Fruit fly (Drosophila melanogaster): ENCODE measurements around the gene msl-2.
A peak's percentile ranks its signal among the peaks of the same experiment; 100 is the strongest.

msl-2 gene

DNA sequence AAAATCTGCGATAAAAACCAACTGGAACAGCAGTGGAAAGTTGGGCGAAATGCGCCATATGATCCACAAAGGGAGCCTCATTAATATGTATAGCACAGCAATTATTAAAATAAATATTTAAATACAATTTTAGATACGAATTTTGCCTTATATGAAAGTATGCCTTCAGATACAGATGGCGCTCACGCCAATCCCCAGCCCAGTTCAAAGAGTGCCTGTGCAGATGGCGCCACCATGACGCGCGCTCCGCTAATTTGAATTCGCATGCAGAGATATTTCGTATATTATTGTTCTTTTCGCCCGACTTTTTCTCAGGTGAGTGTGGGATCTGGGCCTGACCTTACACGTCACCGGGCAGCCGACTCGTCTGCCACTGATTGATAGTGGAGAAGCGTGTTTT lies 6.3 kb upstream of the msl-2 start, which contains the start of gene Pgant4 (continued):
- TF ChIP-seq CG6854 (GFP tag; optimal IDR thresholded peaks at IDR 0.05) (no peak), CG17912 (GFP tag; optimal IDR thresholded peaks at IDR 0.05) (peak; percentile 73), Max (GFP tag; optimal IDR thresholded peaks at IDR 0.05) (no peak), bbx (GFP tag; IDR thresholded peaks at IDR 0.05; ENCODE audit: partially characterized antibody) (no peak), Hr39 (optimal IDR thresholded peaks at IDR 0.05) (no peak), CG15601 (tag; optimal IDR thresholded peaks at IDR 0.05) (no peak), wdn (GFP tag; IDR thresholded peaks at IDR 0.05) (0 out of 2 replicates have a peak, but pooled peaks have one; percentile 34), H2.0 (GFP tag; IDR thresholded peaks at IDR 0.05) (peak; percentile 36), CG3281 (GFP tag; optimal IDR thresholded peaks at IDR 0.05) (no peak), CG32767 (GFP tag; IDR thresholded peaks at IDR 0.05) (no peak), CG3407 (GFP tag; optimal IDR thresholded peaks at IDR 0.05) (no peak), D (optimal IDR thresholded peaks at IDR 0.05) (no peak), D (GFP tag; optimal IDR thresholded peaks at IDR 0.05) (peak; percentile 6), CG17829 (tag; optimal IDR thresholded peaks at IDR 0.05) (peak; percentile 74), Hr3 (GFP tag; optimal IDR thresholded peaks at IDR 0.05) (peak; percentile 57), otp (GFP tag; IDR thresholded peaks at IDR 0.05) (peak; percentile 54; the same call in 1 of the 3 replicates), ap (GFP tag; IDR thresholded peaks at IDR 0.05) (peak; percentile 32; the same call in 1 of the 2 replicates), Doc3 (GFP tag; IDR thresholded peaks at IDR 0.05; ENCODE audit: partially characterized antibody) (no peak), Sry-β (GFP tag; optimal IDR thresholded peaks at IDR 0.05) (no peak), knrl (GFP tag; IDR thresholded peaks at IDR 0.05; ENCODE audit: partially characterized antibody) (no peak; the same call in 2 of the 3 replicates), Dip3 (GFP tag; optimal IDR thresholded peaks at IDR 0.05) (no peak), CG4820 (GFP tag; optimal IDR thresholded peaks at IDR 0.05) (peak; percentile 51), HmgD (GFP tag; optimal IDR thresholded peaks at IDR 0.05) (peak; percentile 1), Pdp1 (GFP tag; optimal IDR thresholded peaks at IDR 0.05) (peak; percentile 10 to 58), CG8290 (GFP tag; optimal IDR thresholded peaks at IDR 0.05) (peak; percentile 62), CG8290 (tag; optimal IDR thresholded peaks at IDR 0.05) (peak in 1 of 2 experiments; percentile 75), B-H1 (GFP tag; IDR thresholded peaks at IDR 0.05) (peak; percentile 41; the same call in 1 of the 3 replicates), lmd (GFP tag; IDR thresholded peaks at IDR 0.05) (peak; percentile 60), tin (GFP tag; optimal IDR thresholded peaks at IDR 0.05) (peak; percentile 71), CG3726 (GFP tag; IDR thresholded peaks at IDR 0.05) (no peak), CG6272 (GFP tag; IDR thresholded peaks at IDR 0.05) (no peak)

DNA sequence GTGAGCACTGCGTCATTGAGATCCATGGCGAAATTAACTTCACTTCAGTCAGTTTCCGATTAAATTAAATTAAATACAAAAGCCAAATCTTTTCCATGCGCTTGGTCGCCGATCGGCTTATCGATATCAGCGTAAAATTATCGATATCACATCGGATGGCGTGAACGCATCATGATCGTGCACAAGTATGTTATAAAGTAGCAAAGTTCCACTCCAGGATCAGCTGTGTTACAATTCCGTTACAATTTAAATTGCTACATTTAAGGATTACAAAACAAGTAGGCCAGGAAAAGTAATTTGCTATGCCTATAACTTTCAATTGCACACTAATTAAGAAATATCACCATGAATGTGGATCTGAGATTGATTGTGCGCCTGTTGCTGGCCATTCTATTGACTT lies 4.0 kb upstream of the msl-2 start, which contains the start of the genes Pif1 and CG31776:
TSS of gene Pif1 (minus strand) at position 136 of the 400 bp plus-strand sequence.
TSS of gene CG31776 (plus strand) at position 314 of the 400 bp plus-strand sequence.
- TF ChIP-seq tna (GFP tag; IDR thresholded peaks at IDR 0.05; ENCODE audit: partially characterized antibody) (peak; percentile 73), CG17385 (GFP tag; optimal IDR thresholded peaks at IDR 0.05) (no peak), CG9797 (GFP tag; optimal IDR thresholded peaks at IDR 0.05) (peak; percentile 65), CG1603 (tag; optimal IDR thresholded peaks at IDR 0.05) (peak; percentile 85), Ets97D (GFP tag; optimal IDR thresholded peaks at IDR 0.05) (peak; percentile 51), Camta (GFP tag; optimal IDR thresholded peaks at IDR 0.05) (no peak), CG17361 (GFP tag; IDR thresholded peaks at IDR 0.05) (no peak), CG12942 (GFP tag; optimal IDR thresholded peaks at IDR 0.05) (no peak), CG10267 (tag; optimal IDR thresholded peaks at IDR 0.05) (peak; percentile 53), so (GFP tag; IDR thresholded peaks at IDR 0.05) (0 out of 3 replicates have a peak, but pooled peaks have one; percentile 6), YL-1 (GFP tag; optimal IDR thresholded peaks at IDR 0.05) (peak; percentile 38), Doc3 (GFP tag; IDR thresholded peaks at IDR 0.05; ENCODE audit: partially characterized antibody) (peak; percentile 76), ap (GFP tag; IDR thresholded peaks at IDR 0.05) (no peak), en (GFP tag; optimal IDR thresholded peaks at IDR 0.05) (no peak), CG17912 (GFP tag; optimal IDR thresholded peaks at IDR 0.05) (no peak), B-H2 (GFP tag; optimal IDR thresholded peaks at IDR 0.05) (no peak), cad (GFP tag; optimal IDR thresholded peaks at IDR 0.05) (no peak), TFAM (GFP tag; optimal IDR thresholded peaks at IDR 0.05) (no peak), Atf-2 (GFP tag; optimal IDR thresholded peaks at IDR 0.05) (no peak), Fer2 (tag; optimal IDR thresholded peaks at IDR 0.05) (no peak), CG3995 (GFP tag; optimal IDR thresholded peaks at IDR 0.05) (peak; percentile 78), CG7357 (GFP tag; IDR thresholded peaks at IDR 0.05) (peak; percentile 94), kay (GFP tag; optimal IDR thresholded peaks at IDR 0.05) (no peak), tx (GFP tag; optimal IDR thresholded peaks at IDR 0.05) (no peak), BEAF-32 (GFP tag; optimal IDR thresholded peaks at IDR 0.05) (peak; percentile 92)
